Worm (Caenorhabditis elegans): ENCODE results near the gene R148.8.

Gene R148.8

ce11 chrIII:3241361-3241760, 50.1 kb downstream of the R148.8 start:
- TF ChIP-seq vab-15 (tag; optimal IDR thresholded peaks at IDR 0.05) (no peak), lin-13 (GFP tag; optimal IDR thresholded peaks at IDR 0.05) (no peak), lsy-2 (tag; optimal IDR thresholded peaks at IDR 0.05) (no peak), lin-14 (GFP tag; optimal IDR thresholded peaks at IDR 0.05) (no peak), C16A3.4 (tag; optimal IDR thresholded peaks at IDR 0.05) (no peak), nhr-20 (tag; optimal IDR thresholded peaks at IDR 0.05) (no peak), nhr-71 (tag; optimal IDR thresholded peaks at IDR 0.05) (no peak), ceh-8 (GFP tag; optimal IDR thresholded peaks at IDR 0.05) (no peak), unc-62 (GFP tag; optimal IDR thresholded peaks at IDR 0.05) (no peak), pqm-1 (tag; optimal IDR thresholded peaks at IDR 0.05) (no peak), nhr-47 (tag; optimal IDR thresholded peaks at IDR 0.05) (no peak)

All from whole organism, L1 larva.